Fruit fly (Drosophila melanogaster) whole organism, pupa: ENCODE data around the gene CG6294.
A peak's percentile ranks its signal among the peaks of the same experiment; 100 is the strongest.

ENCODE experiments used
- CG10348 ChIP-seq: fragments of 200-800 bp; sonication (Bioruptor generic); IDR thresholded peaks from 2 replicates; pipeline ENCODE4 v1.3.6; 2022; ENCODE audit warnings: missing biosample characterization, missing genetic modification characterization
- CG12605 ChIP-seq: fragments of 200-800 bp; sonication (Bioruptor generic); IDR thresholded peaks from 2 replicates; pipeline ENCODE4 v1.3.6; 2022; ENCODE audit warnings: missing biosample characterization, missing genetic modification characterization
- CG13204 ChIP-seq: fragments of 200-800 bp; sonication (Bioruptor generic); optimal IDR thresholded peaks from 2 replicates; lab custom pipeline; 2018; ENCODE audit warnings: missing biosample characterization, mild to moderate bottlenecking, missing genetic modification characterization, moderate library complexity
- CG14655 ChIP-seq: fragments of 200-800 bp; sonication (Bioruptor generic); optimal IDR thresholded peaks from 3 replicates; lab custom pipeline; 2017; ENCODE audit warnings: mild to moderate bottlenecking, missing biosample characterization, missing genetic modification reagents, missing genetic modification characterization
- CG15710 ChIP-seq: fragments of 200-800 bp; sonication (Bioruptor generic); optimal IDR thresholded peaks from 2 replicates; lab custom pipeline; 2018; ENCODE audit warnings: missing biosample characterization, mild to moderate bottlenecking, missing genetic modification characterization, moderate library complexity
- CG17806 ChIP-seq: fragments of 200-800 bp; sonication (Bioruptor generic); optimal IDR thresholded peaks from 2 replicates; lab custom pipeline; 2018; ENCODE audit warnings: missing biosample characterization, mild to moderate bottlenecking, missing genetic modification characterization, moderate library complexity
- CG32121 ChIP-seq: fragments of 200-800 bp; sonication (Bioruptor generic); IDR thresholded peaks from 2 replicates; pipeline ENCODE4 v1.3.6; 2022; ENCODE audit warnings: missing biosample characterization, missing genetic modification characterization
- CG4496 ChIP-seq: fragments of 200-800 bp; sonication (Bioruptor generic); IDR thresholded peaks from 3 replicates; pipeline ENCODE4 v1.3.6; 2022; ENCODE audit warnings: missing biosample characterization, missing genetic modification characterization
- CG8159 ChIP-seq: fragments of 200-800 bp; sonication (Bioruptor generic); optimal IDR thresholded peaks from 3 replicates; lab custom pipeline; 2018; ENCODE audit warnings: missing biosample characterization, mild to moderate bottlenecking, missing genetic modification characterization, moderate library complexity
- CG8301 ChIP-seq: fragments of 200-800 bp; sonication (Bioruptor generic); optimal IDR thresholded peaks from 2 replicates; lab custom pipeline; 2018; ENCODE audit warnings: missing biosample characterization, mild to moderate bottlenecking, missing genetic modification characterization
- CG9948 ChIP-seq: fragments of 200-800 bp; sonication (Bioruptor generic); optimal IDR thresholded peaks from 2 replicates; lab custom pipeline; 2018; ENCODE audit warnings: missing biosample characterization, mild to moderate bottlenecking, missing genetic modification characterization, moderate library complexity
- D1 ChIP-seq: fragments of 200-800 bp; sonication (Bioruptor generic); optimal IDR thresholded peaks from 2 replicates; lab custom pipeline; 2018; ENCODE audit warnings: missing biosample characterization, mild to moderate bottlenecking, missing genetic modification characterization, moderate library complexity
- EcR ChIP-seq: fragments of 200-800 bp; sonication (Bioruptor generic); optimal IDR thresholded peaks from 3 replicates; lab custom pipeline; 2019; ENCODE audit warnings: missing biosample characterization, missing genetic modification characterization, mild to moderate bottlenecking, moderate library complexity, missing genetic modification reagents
- Ets98B ChIP-seq: fragments of 200-800 bp; sonication (Bioruptor generic); IDR thresholded peaks from 2 replicates; pipeline ENCODE4 v1.3.6; 2022; ENCODE audit warnings: missing biosample characterization, missing genetic modification characterization
- Pif1A ChIP-seq: fragments of 200-800 bp; sonication (Bioruptor generic); optimal IDR thresholded peaks from 3 replicates; lab custom pipeline; 2016; ENCODE audit warnings: missing biosample characterization, missing genetic modification characterization
- Pif1B ChIP-seq: fragments of 200-800 bp; sonication (Bioruptor generic); optimal IDR thresholded peaks from 3 replicates; lab custom pipeline; 2016; ENCODE audit warnings: missing biosample characterization, missing genetic modification characterization
- Snoo ChIP-seq: fragments of 200-800 bp; sonication (Bioruptor generic); optimal IDR thresholded peaks from 3 replicates; lab custom pipeline; 2017; ENCODE audit warnings: missing biosample characterization, mild to moderate bottlenecking, missing genetic modification characterization, inconsistent platforms
- fd96Ca ChIP-seq: fragments of 200-800 bp; sonication (Bioruptor generic); IDR thresholded peaks from 3 replicates; pipeline ENCODE4 v1.3.6; 2022; ENCODE audit warnings: missing biosample characterization, missing genetic modification characterization
- gl ChIP-seq: fragments of 200-800 bp; sonication (Bioruptor generic); optimal IDR thresholded peaks from 2 replicates; lab custom pipeline; 2018; ENCODE audit warnings: missing biosample characterization, mild to moderate bottlenecking, missing genetic modification characterization
- rn ChIP-seq: fragments of 200-800 bp; sonication (Bioruptor generic); IDR thresholded peaks from 2 replicates; pipeline ENCODE4 v1.3.6; 2022; ENCODE audit warnings: missing biosample characterization, missing genetic modification characterization

The CG6294 gene

dm6 chrX:15499996-15500904 is 37.7 kb downstream of the CG6294 start:
- TF ChIP-seq CG13204 (no peak), CG8301 (tag; lab: Kevin White, UChicago) (no peak), CG14655 (GFP tag; lab: Kevin White, UChicago) (no peak), Snoo (no peak), EcR (GFP tag; lab: Kevin White, UChicago) (no peak), CG32121 (GFP tag; lab: Robert Waterston, UW) (no peak), Pif1A (no peak), Pif1B (no peak), gl (no peak), rn (GFP tag; lab: Robert Waterston, UW) (no peak), CG10348 (GFP tag; lab: Robert Waterston, UW) (no peak), CG8159 (tag; lab: Kevin White, UChicago) (no peak), fd96Ca (no peak), CG4496 (no peak), CG12605 (no peak), CG17806 (tag; lab: Kevin White, UChicago) (no peak), Ets98B (GFP tag; lab: Robert Waterston, UW) (no peak), CG9948 (tag; lab: Kevin White, UChicago) (no peak)

DNA sequence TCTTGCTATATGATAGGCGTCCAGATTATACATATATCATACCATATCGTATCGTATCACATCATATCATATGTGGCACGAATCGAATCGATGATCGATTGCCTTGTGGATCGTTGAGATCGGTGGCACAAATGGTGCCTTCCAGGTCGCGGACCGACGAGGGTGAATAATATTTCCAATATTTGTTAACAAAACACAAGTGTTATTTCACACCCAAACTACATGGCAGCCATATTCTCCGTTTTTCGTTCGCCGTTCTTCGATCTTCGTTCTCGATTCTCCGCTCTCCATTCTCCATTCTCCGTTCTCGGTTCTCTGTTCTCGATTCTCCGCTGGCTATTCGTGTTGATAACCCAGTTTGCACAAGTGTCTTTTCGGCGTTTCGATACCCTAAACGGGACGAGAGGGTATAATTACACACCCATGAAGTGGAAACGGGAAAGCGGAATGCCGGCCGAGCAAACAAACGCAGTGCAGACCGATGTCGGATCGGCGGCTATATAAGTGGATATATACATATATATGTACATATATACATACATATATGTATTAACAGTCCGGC is 39.3 kb downstream of the CG6294 start:
- no peak for TF ChIP-seq CG8159 (tag; lab: Kevin White, UChicago)
- TF ChIP-seq CG14655 (GFP tag; lab: Kevin White, UChicago), result no peak

- TF ChIP-seq gl (no peak), CG15710 (tag; lab: Kevin White, UChicago) (no peak), CG14655 (GFP tag; lab: Kevin White, UChicago) (no peak), CG9948 (tag; lab: Kevin White, UChicago) (no peak), Snoo (no peak), Pif1B (no peak), CG8159 (tag; lab: Kevin White, UChicago) (no peak), D1 (tag; lab: Kevin White, UChicago) (no peak), rn (GFP tag; lab: Robert Waterston, UW) (no peak), CG10348 (GFP tag; lab: Robert Waterston, UW) (no peak)
These were observed 40.3 kb downstream of the CG6294 start for dm6 chrX:15502864-15503263.

- no peak for TF ChIP-seq Pif1B
- 0 out of 2 replicates have a peak, but pooled peaks have one; percentile 20 for TF ChIP-seq CG32121 (GFP tag; lab: Robert Waterston, UW)
- TF ChIP-seq EcR (GFP tag; lab: Kevin White, UChicago), result no peak
- TF ChIP-seq CG4496, result peak; percentile 22; the same call in 1 of the 3 replicates
These were observed 48.9 kb downstream of the CG6294 start for dm6 chrX:15511399-15511798.
